Fruit fly (Drosophila melanogaster): ENCODE measurements around the gene Tektin-A.

The Tektin-A gene

dm6 chr2L:15852292-15852691 is 1.6 kb upstream of the Tektin-A start, which contains the start of gene CG13243:
TSS of gene CG13243 (plus strand) at chr2L:15852592.
- no peak for TF ChIP-seq Taf1 (GFP tag; IDR thresholded peaks at IDR 0.05)
- no peak for TF ChIP-seq Dek (tag; optimal IDR thresholded peaks at IDR 0.05)
- TF ChIP-seq pan (optimal IDR thresholded peaks at IDR 0.05) = no peak
- no peak for TF ChIP-seq pan (GFP tag; optimal IDR thresholded peaks at IDR 0.05 in 1 of 2, IDR thresholded peaks at IDR 0.05 in 1 of 2)
- TF ChIP-seq CG3281 (GFP tag; optimal IDR thresholded peaks at IDR 0.05) = no peak
- no peak for TF ChIP-seq CG7357 (GFP tag; IDR thresholded peaks at IDR 0.05)
- TF ChIP-seq GATAe (GFP tag; conservative IDR thresholded peaks at IDR 0.05) = no peak
- no peak for TF ChIP-seq CG10979 (tag; optimal IDR thresholded peaks at IDR 0.05)

dm6 chr2L:15865361-15865760 is 11.4 kb downstream of the Tektin-A start, which contains the start of gene CG42792:
TSS of gene CG42792 (minus strand) at chr2L:15865461.
- TF ChIP-seq salm (tag; optimal IDR thresholded peaks at IDR 0.05) (no peak), ab (GFP tag; optimal IDR thresholded peaks at IDR 0.05) (no peak), caup (GFP tag; optimal IDR thresholded peaks at IDR 0.05; ENCODE audit: severe bottlenecking) (no peak), ttk (GFP tag; IDR thresholded peaks at IDR 0.05) (no peak), danr (GFP tag; IDR thresholded peaks at IDR 0.05) (no peak), CG4707 (GFP tag; optimal IDR thresholded peaks at IDR 0.05) (no peak), seq (GFP tag; IDR thresholded peaks at IDR 0.05) (no peak), lab (GFP tag; optimal IDR thresholded peaks at IDR 0.05) (no peak), phol (tag; optimal IDR thresholded peaks at IDR 0.05) (no peak), Trl (optimal IDR thresholded peaks at IDR 0.05) (no peak), Trl (GFP tag; optimal IDR thresholded peaks at IDR 0.05) (no peak), Ets97D (GFP tag; optimal IDR thresholded peaks at IDR 0.05) (no peak), Rx (GFP tag; IDR thresholded peaks at IDR 0.05) (no peak), CG12236 (GFP tag; optimal IDR thresholded peaks at IDR 0.05) (no peak), CG12942 (GFP tag; optimal IDR thresholded peaks at IDR 0.05) (no peak), lola (GFP tag; optimal IDR thresholded peaks at IDR 0.05) (no peak), E2f2 (GFP tag; IDR thresholded peaks at IDR 0.05) (no peak)

DNA sequence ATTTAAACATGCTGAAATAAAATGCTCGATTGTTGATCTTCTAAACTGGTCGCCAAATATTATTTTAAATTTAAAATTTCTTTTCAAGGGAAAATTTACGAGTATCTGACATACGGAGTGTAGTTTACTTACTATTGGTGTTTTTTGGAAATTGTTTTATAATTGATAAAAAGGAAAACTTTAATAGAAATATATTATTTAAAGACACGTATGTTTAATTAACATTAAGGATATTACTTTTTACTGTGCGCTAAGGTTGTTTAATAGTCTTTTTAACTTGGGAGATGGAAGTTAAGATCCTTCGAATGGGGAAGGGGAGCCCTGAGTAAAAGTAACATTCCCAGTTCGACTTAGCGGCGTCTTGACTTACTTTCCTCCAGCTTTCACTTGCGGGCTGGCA is 26.1 kb downstream of the Tektin-A start, which contains the start of gene CG7653:
TSS of gene CG7653 (minus strand) at position 101 of the 400 bp plus-strand sequence.
- no peak for TF ChIP-seq luna (GFP tag; optimal IDR thresholded peaks at IDR 0.05)
- TF ChIP-seq CG13123 (GFP tag; optimal IDR thresholded peaks at IDR 0.05) = no peak
- TF ChIP-seq CG4282 (GFP tag; optimal IDR thresholded peaks at IDR 0.05) = no peak
- no peak for TF ChIP-seq otp (GFP tag; IDR thresholded peaks at IDR 0.05)
- TF ChIP-seq CG2875 (GFP tag; optimal IDR thresholded peaks at IDR 0.05) = no peak
- no peak for TF ChIP-seq CG10431 (GFP tag; optimal IDR thresholded peaks at IDR 0.05)
- no peak for TF ChIP-seq Hr3 (GFP tag; optimal IDR thresholded peaks at IDR 0.05)
- no peak for TF ChIP-seq Atf3 (GFP tag; optimal IDR thresholded peaks at IDR 0.05)
- no peak for TF ChIP-seq Dll (GFP tag; IDR thresholded peaks at IDR 0.05; ENCODE audit: partially characterized antibody)
- no peak for TF ChIP-seq corto (GFP tag; optimal IDR thresholded peaks at IDR 0.05)
- TF ChIP-seq CG8089 (GFP tag; optimal IDR thresholded peaks at IDR 0.05) = no peak
- no peak for TF ChIP-seq cato (GFP tag; optimal IDR thresholded peaks at IDR 0.05; ENCODE audit: borderline replicate concordance)
- TF ChIP-seq Dad (GFP tag; optimal IDR thresholded peaks at IDR 0.05) = no peak
- TF ChIP-seq twi (tag; optimal IDR thresholded peaks at IDR 0.05) = no peak
- no peak for TF ChIP-seq CG33557 (GFP tag; optimal IDR thresholded peaks at IDR 0.05)
- TF ChIP-seq cwo (GFP tag; optimal IDR thresholded peaks at IDR 0.05) = no peak
- TF ChIP-seq CG5953 (GFP tag; IDR thresholded peaks at IDR 0.05) = no peak
- no peak for TF ChIP-seq Adf1 (GFP tag; IDR thresholded peaks at IDR 0.05)
- no peak for TF ChIP-seq CG6791 (GFP tag; IDR thresholded peaks at IDR 0.05; ENCODE audit: partially characterized antibody)

Data from whole organism, embryonic.